Worm (Caenorhabditis elegans) whole organism, L4/young adult: ENCODE results near the gene K11D12.8.

Experiments
- W03F9.2 ChIP-seq: fragments of 150-350 bp; optimal IDR thresholded peaks from 2 replicates; lab custom pipeline; 2014; ENCODE audit warnings: missing biosample characterization, missing genetic modification characterization
- dao-5 ChIP-seq: sonication (generic microtip); optimal IDR thresholded peaks from 2 replicates; lab custom pipeline; 2016; ENCODE audit warnings: missing genotype, missing genetic modification characterization, moderate library complexity, missing compliant biosample characterization
- him-1 ChIP-seq: sonication (generic microtip); optimal IDR thresholded peaks from 2 replicates; lab custom pipeline; 2016; ENCODE audit warnings: missing genotype, missing genetic modification reagents, missing genetic modification characterization, missing compliant biosample characterization

The K11D12.8 gene

ce11 chrV:5026438-5026837 is 14.4 kb downstream of the K11D12.8 start:
- TF ChIP-seq dao-5 (tag; lab: Kevin White, UChicago) (no peak), W03F9.2 (no peak), him-1 (tag; lab: Kevin White, UChicago) (no peak)

- TF ChIP-seq dao-5 (tag; lab: Kevin White, UChicago) (no peak), W03F9.2 (no peak), him-1 (tag; lab: Kevin White, UChicago) (no peak)
Measured at ce11 chrV:5023355-5023754, 17.4 kb downstream of the K11D12.8 start.

ce11 chrV:5018810-5019274 is 22.0 kb downstream of the K11D12.8 start, which contains the start of gene srr-4:
Gene srr-4 (plus strand): TSS chrV:5019224.
- TF ChIP-seq dao-5 (tag; lab: Kevin White, UChicago) (no peak), W03F9.2 (no peak)

- TF ChIP-seq dao-5 (tag; lab: Kevin White, UChicago) (no peak), him-1 (tag; lab: Kevin White, UChicago) (no peak), W03F9.2 (no peak)
Measured at ce11 chrV:5018067-5018466, 22.7 kb downstream of the K11D12.8 start.

- no peak for TF ChIP-seq W03F9.2
- no peak for TF ChIP-seq him-1 (tag; lab: Kevin White, UChicago)
- TF ChIP-seq dao-5 (tag; lab: Kevin White, UChicago) = no peak
Measured at ce11 chrV:5016728-5017127, 24.1 kb downstream of the K11D12.8 start.

ce11 chrV:5012193-5012853 is 28.5 kb downstream of the K11D12.8 start, which contains the start of gene srr-6:
Gene srr-6 (plus strand): TSS chrV:5012803.
- no peak for TF ChIP-seq dao-5 (tag; lab: Kevin White, UChicago)
- TF ChIP-seq W03F9.2 = no peak
- TF ChIP-seq him-1 (tag; lab: Kevin White, UChicago) = no peak

- TF ChIP-seq him-1 (tag; lab: Kevin White, UChicago) (no peak), W03F9.2 (no peak), dao-5 (tag; lab: Kevin White, UChicago) (no peak)
Measured at ce11 chrV:5001386-5001785, 39.4 kb downstream of the K11D12.8 start, which contains the start of gene srr-8. Gene srr-8 (plus strand): TSS chrV:5001686.

- TF ChIP-seq him-1 (tag; lab: Kevin White, UChicago) = no peak
- TF ChIP-seq dao-5 (tag; lab: Kevin White, UChicago) = no peak
- TF ChIP-seq W03F9.2 = no peak
Measured at ce11 chrV:5000406-5000805, 40.4 kb downstream of the K11D12.8 start, which contains the start of gene ugt-7. Gene ugt-7 (minus strand): TSS chrV:5000566.

ce11 chrV:4995155-4995554 is 45.6 kb downstream of the K11D12.8 start, which contains the start of gene ncx-9:
Gene ncx-9 (minus strand): TSS chrV:4995255.
- TF ChIP-seq dao-5 (tag; lab: Kevin White, UChicago) (no peak), him-1 (tag; lab: Kevin White, UChicago) (no peak), W03F9.2 (no peak)
